Fruit fly (Drosophila melanogaster) whole organism, embryonic: Measurements from ENCODE around the gene da.

Source experiments
- BEAF-32 ChIP-seq: fragments of 200-800 bp; sonication (Bioruptor generic); optimal IDR thresholded peaks from 3 replicates; lab custom pipeline; 2017; ENCODE audit warnings: missing biosample characterization, missing genetic modification characterization, mild to moderate bottlenecking, moderate library complexity, missing genetic modification reagents
- CG10267 ChIP-seq: fragments of 200-800 bp; sonication (Bioruptor generic); optimal IDR thresholded peaks from 2 replicates; lab custom pipeline; 2018; ENCODE audit warnings: missing biosample characterization, mild to moderate bottlenecking, missing genetic modification characterization, moderate library complexity
- CG12659 ChIP-seq: fragments of 200-800 bp; sonication (Bioruptor generic); optimal IDR thresholded peaks from 3 replicates; lab custom pipeline; 2017; ENCODE audit warnings: mild to moderate bottlenecking, missing biosample characterization, missing genetic modification reagents, missing genetic modification characterization
- CG14860 ChIP-seq: fragments of 200-800 bp; sonication (Bioruptor generic); IDR thresholded peaks from 3 replicates; pipeline ENCODE4 v1.3.6; 2022; ENCODE audit warnings: missing biosample characterization, missing genetic modification characterization; ENCODE audit not compliant: partially characterized antibody
- CG18619 ChIP-seq: fragments of 200-800 bp; sonication (Bioruptor generic); optimal IDR thresholded peaks from 3 replicates; lab custom pipeline; 2017; ENCODE audit warnings: missing biosample characterization, mild to moderate bottlenecking, missing genetic modification characterization
- CG2129 ChIP-seq: fragments of 200-800 bp; sonication (Bioruptor generic); IDR thresholded peaks from 2 replicates; pipeline ENCODE4 v1.3.6; 2022; ENCODE audit warnings: missing biosample characterization, missing genetic modification characterization; ENCODE audit not compliant: partially characterized antibody
- CG30020 ChIP-seq: fragments of 200-800 bp; optimal IDR thresholded peaks from 2 replicates; lab custom pipeline; 2019; ENCODE audit warnings: missing biosample characterization, mild to moderate bottlenecking, missing genetic modification characterization, moderate library complexity
- CG34224 ChIP-seq: fragments of 200-800 bp; sonication (Bioruptor generic); IDR thresholded peaks from 3 replicates; pipeline ENCODE4 v1.3.6; 2022; ENCODE audit warnings: missing biosample characterization, missing genetic modification characterization; ENCODE audit not compliant: partially characterized antibody
- CG3995 ChIP-seq: fragments of 200-800 bp; sonication (Bioruptor generic); optimal IDR thresholded peaks from 3 replicates; lab custom pipeline; 2016; ENCODE audit warnings: missing biosample characterization, missing genetic modification characterization
- CG42726 ChIP-seq: fragments of 200-800 bp; sonication (Bioruptor generic); IDR thresholded peaks from 2 replicates; pipeline ENCODE4 v1.3.6; 2022; ENCODE audit warnings: missing biosample characterization, missing genetic modification characterization; ENCODE audit not compliant: partially characterized antibody
- CG4617 ChIP-seq: fragments of 200-800 bp; sonication (Bioruptor generic); optimal IDR thresholded peaks from 3 replicates; lab custom pipeline; 2016; ENCODE audit warnings: missing biosample characterization, missing genetic modification characterization, borderline replicate concordance
- CG4707 ChIP-seq: fragments of 200-800 bp; sonication (Bioruptor generic); optimal IDR thresholded peaks from 2 replicates; lab custom pipeline; 2018; ENCODE audit warnings: missing biosample characterization, mild to moderate bottlenecking, missing genetic modification characterization, moderate library complexity
- CG7963 ChIP-seq: fragments of 200-800 bp; sonication (Bioruptor generic); IDR thresholded peaks from 3 replicates; pipeline ENCODE4 v1.3.6; 2022; ENCODE audit warnings: missing biosample characterization, missing genetic modification characterization; ENCODE audit not compliant: partially characterized antibody
- CG8290 ChIP-seq, 3 experiments: fragments of 200-800 bp; sonication (Bioruptor generic); optimal IDR thresholded peaks; 2 replicates each; lab custom pipeline; 2016 to 2019; ENCODE audit warnings: missing biosample characterization in 3 of 3, missing genetic modification characterization in 3 of 3, mild to moderate bottlenecking in 2 of 3, moderate library complexity in 1 of 3
- CG8924 ChIP-seq: fragments of 200-800 bp; optimal IDR thresholded peaks from 3 replicates; lab custom pipeline; 2019; ENCODE audit warnings: missing biosample characterization, mild to moderate bottlenecking, missing genetic modification characterization, moderate library complexity
- CG9817 ChIP-seq: fragments of 200-800 bp; sonication (Bioruptor generic); optimal IDR thresholded peaks from 2 replicates; lab custom pipeline; 2018; ENCODE audit warnings: missing biosample characterization, mild to moderate bottlenecking, missing genetic modification characterization, moderate library complexity
- Dll ChIP-seq: fragments of 200-800 bp; sonication (Bioruptor generic); IDR thresholded peaks from 4 replicates; pipeline ENCODE4 v1.3.6; 2022; ENCODE audit warnings: missing biosample characterization, missing genetic modification characterization; ENCODE audit not compliant: partially characterized antibody
- Dref ChIP-seq: fragments of 200-800 bp; sonication (Bioruptor generic); IDR thresholded peaks from 2 replicates; pipeline ENCODE4 v1.3.6; 2022; ENCODE audit warnings: missing biosample characterization, missing genetic modification characterization
- E2f2 ChIP-seq: fragments of 200-800 bp; sonication (Bioruptor generic); IDR thresholded peaks from 2 replicates; pipeline ENCODE4 v1.3.6; 2022; ENCODE audit warnings: missing biosample characterization, missing genetic modification characterization
- HLH4C ChIP-seq: fragments of 200-800 bp; sonication (Bioruptor generic); IDR thresholded peaks from 3 replicates; pipeline ENCODE4 v1.3.6; 2022; ENCODE audit warnings: missing biosample characterization, missing genetic modification characterization; ENCODE audit not compliant: partially characterized antibody
- MBD-R2 ChIP-seq: fragments of 200-800 bp; sonication (Bioruptor generic); IDR thresholded peaks from 2 replicates; pipeline ENCODE4 v1.3.6; 2022; ENCODE audit warnings: missing biosample characterization, missing genetic modification characterization
- MESR4 ChIP-seq: fragments of 200-800 bp; sonication (Bioruptor generic); optimal IDR thresholded peaks from 2 replicates; lab custom pipeline; 2018; ENCODE audit warnings: missing biosample characterization, mild to moderate bottlenecking, missing genetic modification characterization, moderate library complexity
- PHDP ChIP-seq: fragments of 200-800 bp; sonication (Bioruptor generic); optimal IDR thresholded peaks from 3 replicates; lab custom pipeline; 2018; ENCODE audit warnings: missing biosample characterization, mild to moderate bottlenecking, missing genetic modification characterization, moderate library complexity
- emc ChIP-seq: fragments of 200-800 bp; sonication (Bioruptor generic); optimal IDR thresholded peaks from 2 replicates; lab custom pipeline; 2016; ENCODE audit warnings: missing biosample characterization, missing genetic modification characterization
- hb ChIP-seq: fragments of 200-800 bp; sonication (Bioruptor generic); IDR thresholded peaks from 3 replicates; pipeline ENCODE4 v1.3.6; 2022; ENCODE audit warnings: missing biosample characterization, missing genetic modification characterization; ENCODE audit not compliant: partially characterized antibody
- hkb ChIP-seq, 2 experiments: fragments of 200-800 bp in 1 of 2; fragments of >200 bp in 1 of 2; sonication (Bioruptor generic) in 1 of 2; IDR thresholded peaks in 1 of 2; optimal IDR thresholded peaks in 1 of 2; 2 replicates each; pipeline versions ENCODE4 v1.3.6 to Lab custom; 2017 to 2022; ENCODE audit warnings: missing biosample characterization in 1 of 2, missing genetic modification characterization in 1 of 2
- kay ChIP-seq: fragments of 200-800 bp; sonication (Bioruptor generic); optimal IDR thresholded peaks from 2 replicates; lab custom pipeline; 2016; ENCODE audit warnings: missing biosample characterization, missing genetic modification characterization
- nerfin-2 ChIP-seq: fragments of 200-800 bp; sonication (Bioruptor generic); IDR thresholded peaks from 2 replicates; pipeline ENCODE4 v1.3.6; 2022; ENCODE audit warnings: missing biosample characterization, missing genetic modification characterization; ENCODE audit not compliant: partially characterized antibody
- nmo ChIP-seq: fragments of 200-800 bp; sonication (Bioruptor generic); optimal IDR thresholded peaks from 2 replicates; lab custom pipeline; 2018; ENCODE audit warnings: missing biosample characterization, mild to moderate bottlenecking, missing genetic modification characterization, moderate library complexity
- org-1 ChIP-seq: fragments of 200-800 bp; sonication (Bioruptor generic); optimal IDR thresholded peaks from 2 replicates; lab custom pipeline; 2017; ENCODE audit warnings: missing biosample characterization, missing genetic modification characterization
- pho ChIP-seq: fragments of 200-800 bp; sonication (Bioruptor generic); optimal IDR thresholded peaks from 2 replicates; lab custom pipeline; 2016; ENCODE audit warnings: missing biosample characterization, missing genetic modification characterization
- pzg ChIP-seq: fragments of 200-800 bp; sonication (Bioruptor generic); optimal IDR thresholded peaks from 3 replicates; lab custom pipeline; 2018; ENCODE audit warnings: missing biosample characterization, mild to moderate bottlenecking, missing genetic modification characterization, moderate library complexity
- slp2 ChIP-seq: fragments of 200-800 bp; sonication (Bioruptor generic); optimal IDR thresholded peaks from 2 replicates; lab custom pipeline; 2016; ENCODE audit warnings: missing biosample characterization, missing genetic modification characterization
- sna ChIP-seq: fragments of 200-800 bp; sonication (Bioruptor generic); IDR thresholded peaks from 2 replicates; pipeline ENCODE4 v1.3.6; 2022; ENCODE audit warnings: missing biosample characterization, missing genetic modification characterization; ENCODE audit not compliant: partially characterized antibody
- tna ChIP-seq: fragments of 200-800 bp; sonication (Bioruptor generic); IDR thresholded peaks from 2 replicates; pipeline ENCODE4 v1.3.6; 2022; ENCODE audit warnings: missing biosample characterization, missing genetic modification characterization; ENCODE audit not compliant: partially characterized antibody
- unc-4 ChIP-seq: fragments of 200-800 bp; sonication (Bioruptor generic); IDR thresholded peaks from 2 replicates; pipeline ENCODE4 v1.3.6; 2022; ENCODE audit warnings: missing biosample characterization, missing genetic modification characterization; ENCODE audit not compliant: partially characterized antibody
- vnd ChIP-seq: fragments of 200-800 bp; sonication (Bioruptor generic); IDR thresholded peaks from 3 replicates; pipeline ENCODE4 v1.3.6; 2022; ENCODE audit warnings: missing biosample characterization, missing genetic modification characterization; ENCODE audit not compliant: partially characterized antibody
- vvl ChIP-seq: fragments of 200-800 bp; sonication (Bioruptor generic); IDR thresholded peaks from 2 replicates; pipeline ENCODE4 v1.3.6; 2022; ENCODE audit warnings: missing biosample characterization, missing genetic modification characterization
- zen2 ChIP-seq: fragments of 200-800 bp; sonication (Bioruptor generic); IDR thresholded peaks from 3 replicates; pipeline ENCODE4 v1.3.6; 2022; ENCODE audit warnings: missing biosample characterization, missing genetic modification characterization; ENCODE audit not compliant: partially characterized antibody

Gene da

DNA sequence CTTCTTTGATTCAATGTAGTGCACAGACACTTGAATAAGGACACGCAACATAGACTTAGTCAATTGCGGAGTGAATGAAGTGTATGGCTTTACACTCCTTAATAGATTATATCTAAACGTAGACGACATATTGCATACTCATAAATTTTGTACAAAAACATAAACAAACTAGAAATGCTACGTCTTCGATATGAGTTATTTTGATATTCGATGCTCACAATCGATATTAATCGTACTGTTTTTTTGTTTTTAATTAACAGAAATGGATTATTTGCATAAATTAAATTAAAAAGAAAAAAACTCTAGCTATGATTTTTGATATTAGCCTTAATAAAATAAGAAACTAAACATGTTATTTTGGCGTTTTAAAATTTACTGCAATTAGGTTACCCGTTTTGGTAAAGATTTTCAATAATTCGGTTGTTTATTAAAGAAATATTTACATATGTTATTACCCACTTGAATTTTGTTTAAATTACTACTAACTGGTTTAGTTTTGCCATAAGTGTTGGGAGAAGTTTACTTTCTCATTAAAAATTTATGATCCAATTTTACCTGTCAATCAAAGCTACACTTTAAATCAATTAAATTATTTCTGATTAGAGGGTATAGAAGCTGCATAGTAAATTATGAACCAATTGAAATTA, 17.2 kb downstream of the da start, which contains the start of the genes CG17768, LSm-4 and Ir31a (continued):
- TF ChIP-seq pho (GFP tag; lab: Kevin White, UChicago) (no peak), vvl (GFP tag; lab: Robert Waterston, UW) (peak; percentile 84), CG8290 (GFP tag; optimal IDR thresholded peaks at IDR 0.05; lab: Kevin White, UChicago) (peak; percentile 27), CG8290 (tag; optimal IDR thresholded peaks at IDR 0.05; lab: Kevin White, UChicago) (no peak), CG7963 (peak; percentile 39; the same call in 1 of the 3 replicates), CG30020 (tag; lab: Kevin White, UChicago) (peak; percentile 91), slp2 (no peak), CG34224 (GFP tag; lab: Robert Waterston, UW) (peak; percentile 85), MBD-R2 (GFP tag; lab: Robert Waterston, UW) (peak; percentile 46; the same call in 1 of the 2 replicates), emc (GFP tag; lab: Kevin White, UChicago) (no peak), HLH4C (GFP tag; lab: Robert Waterston, UW) (peak; percentile 70), CG4707 (no peak), CG3995 (GFP tag; lab: Kevin White, UChicago) (peak; percentile 15), vnd (GFP tag; lab: Robert Waterston, UW) (peak; percentile 59; the same call in 2 of the 3 replicates), tna (GFP tag; lab: Robert Waterston, UW) (peak; percentile 45; the same call in 1 of the 2 replicates), hkb (optimal IDR thresholded peaks at IDR 0.05; lab: Kevin White, UChicago) (no peak), hkb (GFP tag; IDR thresholded peaks at IDR 0.05; lab: Robert Waterston, UW) (no peak), sna (GFP tag; lab: Robert Waterston, UW) (peak; percentile 66; the same call in 1 of the 2 replicates), CG9817 (tag; lab: Kevin White, UChicago) (no peak), CG18619 (GFP tag; lab: Kevin White, UChicago) (no peak), Dref (GFP tag; lab: Robert Waterston, UW) (peak; percentile 66), unc-4 (GFP tag; lab: Robert Waterston, UW) (peak; percentile 83), CG8924 (tag; lab: Kevin White, UChicago) (peak; percentile 25), E2f2 (GFP tag; lab: Robert Waterston, UW) (peak; percentile 19; the same call in 1 of the 2 replicates), Dll (GFP tag; lab: Robert Waterston, UW) (peak; percentile 85), pzg (GFP tag; lab: Kevin White, UChicago) (peak; percentile 20), hb (GFP tag; lab: Robert Waterston, UW) (peak; percentile 68), PHDP (tag; lab: Kevin White, UChicago) (no peak), CG2129 (GFP tag; lab: Robert Waterston, UW) (peak; percentile 66; the same call in 1 of the 2 replicates), MESR4 (GFP tag; lab: Kevin White, UChicago) (peak; percentile 42), CG42726 (no peak; the same call in 1 of the 2 replicates), org-1 (GFP tag; lab: Kevin White, UChicago) (no peak), CG10267 (tag; lab: Kevin White, UChicago) (peak; percentile 1), BEAF-32 (GFP tag; lab: Kevin White, UChicago) (peak; percentile 73), zen2 (GFP tag; lab: Robert Waterston, UW) (peak; percentile 46; the same call in 1 of the 3 replicates), CG4617 (GFP tag; lab: Kevin White, UChicago) (peak; percentile 40), kay (no peak), CG14860 (GFP tag; lab: Robert Waterston, UW) (peak; percentile 68), CG12659 (GFP tag; lab: Kevin White, UChicago) (peak; percentile 25), nmo (GFP tag; lab: Kevin White, UChicago) (peak; percentile 2), nerfin-2 (GFP tag; lab: Robert Waterston, UW) (peak; percentile 49; the same call in 1 of the 2 replicates)
